Worm (Caenorhabditis elegans): ENCODE data around the gene clc-3.

- TF ChIP-seq nhr-11 (tag; optimal IDR thresholded peaks at IDR 0.05) (no peak), alr-1 (tag; optimal IDR thresholded peaks at IDR 0.05) (no peak), ama-1 (optimal IDR thresholded peaks at IDR 0.05) (no peak)
These were observed 22.2 kb upstream of the clc-3 start for ce11 chrX:3396735-3397134.
